Fruit fly (Drosophila melanogaster) whole organism, adult: ENCODE measurements around the gene lab.

Experiments
- CG7101 ChIP-seq: fragments of 200-800 bp; sonication (Bioruptor generic); optimal IDR thresholded peaks from 2 replicates; lab custom pipeline; 2018; ENCODE audit warnings: missing biosample characterization, mild to moderate bottlenecking, missing genetic modification characterization, moderate library complexity
- Crg-1 ChIP-seq: fragments of 200-800 bp; sonication (Bioruptor generic); optimal IDR thresholded peaks from 2 replicates; lab custom pipeline; 2016; ENCODE audit warnings: missing biosample characterization, missing genetic modification characterization
- Hr96 ChIP-seq: fragments of 200-800 bp; sonication (Bioruptor generic); optimal IDR thresholded peaks from 2 replicates; lab custom pipeline; 2016; ENCODE audit warnings: missing biosample characterization, missing genetic modification characterization
- Mnt ChIP-seq: fragments of 200-800 bp; sonication (Bioruptor generic); optimal IDR thresholded peaks from 2 replicates; lab custom pipeline; 2016; ENCODE audit warnings: missing biosample characterization, mild to moderate bottlenecking, missing genetic modification characterization
- cnc ChIP-seq, 2 experiments: fragments of >200 bp; optimal IDR thresholded peaks; 2 replicates each; lab custom pipeline; 2017
- kay ChIP-seq: fragments of 200-800 bp; sonication (Bioruptor generic); peaks from one replicate; lab custom pipeline; 2016; ENCODE audit warnings: missing biosample characterization, missing genetic modification characterization, borderline replicate concordance
- pad ChIP-seq: fragments of 200-800 bp; sonication (Bioruptor generic); optimal IDR thresholded peaks from 3 replicates; lab custom pipeline; 2017; ENCODE audit warnings: missing biosample characterization, missing genetic modification characterization, mild to moderate bottlenecking, moderate library complexity, missing genetic modification reagents
- toe ChIP-seq: fragments of 200-800 bp; sonication (Bioruptor generic); optimal IDR thresholded peaks from 2 replicates; lab custom pipeline; 2016; ENCODE audit warnings: missing biosample characterization, missing genetic modification characterization

DNA sequence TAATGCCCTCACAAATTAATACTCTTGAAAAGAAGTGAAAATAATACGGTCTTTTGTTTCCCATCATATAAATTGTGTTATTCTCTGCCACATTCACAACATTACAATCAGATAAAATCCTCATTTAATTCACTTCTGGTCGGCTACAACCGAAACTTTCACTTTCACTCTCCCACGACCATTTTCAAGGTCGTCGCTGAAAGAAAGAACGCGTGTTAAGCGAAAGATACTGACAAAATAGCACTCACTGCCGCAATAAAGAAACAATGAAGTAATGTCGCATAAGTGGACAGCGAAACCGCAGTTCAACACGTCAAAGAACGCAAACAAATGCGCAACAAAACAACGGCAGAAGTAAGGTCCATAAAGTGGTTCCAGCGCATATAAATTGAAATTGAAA lies 9.8 kb upstream of the lab start:
- TF ChIP-seq toe (GFP tag; lab: Kevin White, UChicago) (no peak), Crg-1 (GFP tag; lab: Kevin White, UChicago) (no peak), CG7101 (tag; lab: Kevin White, UChicago) (no peak), kay (GFP tag; lab: Kevin White, UChicago) (no peak), Mnt (GFP tag; lab: Kevin White, UChicago) (no peak), pad (no peak), cnc (optimal IDR thresholded peaks at IDR 0.05; lab: Kevin White, UChicago) (no peak), Hr96 (GFP tag; lab: Kevin White, UChicago) (no peak)
